Fruit fly (Drosophila melanogaster) whole organism, embryonic: ENCODE data around the gene RpL14.

Experiments used
- BEAF-32 ChIP-seq: fragments of 200-800 bp; sonication (Bioruptor generic); optimal IDR thresholded peaks from 3 replicates; lab custom pipeline; 2017; ENCODE audit warnings: missing biosample characterization, missing genetic modification characterization, mild to moderate bottlenecking, moderate library complexity, missing genetic modification reagents
- BtbVII ChIP-seq: fragments of 200-800 bp; sonication (Bioruptor generic); optimal IDR thresholded peaks from 3 replicates; lab custom pipeline; 2017; ENCODE audit warnings: missing biosample characterization, mild to moderate bottlenecking, missing genetic modification characterization
- CG10274 ChIP-seq: fragments of 200-800 bp; sonication (Bioruptor generic); optimal IDR thresholded peaks from 3 replicates; lab custom pipeline; 2017; ENCODE audit warnings: missing biosample characterization, mild to moderate bottlenecking, missing genetic modification characterization
- CG11723 ChIP-seq: fragments of 200-800 bp; sonication (Bioruptor generic); optimal IDR thresholded peaks from 2 replicates; lab custom pipeline; 2017; ENCODE audit warnings: missing biosample characterization, mild to moderate bottlenecking, missing genetic modification characterization
- CG16863 ChIP-seq: fragments of 200-800 bp; sonication (Bioruptor generic); optimal IDR thresholded peaks from 3 replicates; lab custom pipeline; 2016; ENCODE audit warnings: missing biosample characterization, missing genetic modification characterization
- CG17186 ChIP-seq: fragments of 200-800 bp; sonication (Bioruptor generic); optimal IDR thresholded peaks from 3 replicates; lab custom pipeline; 2017; ENCODE audit warnings: missing biosample characterization, missing genetic modification reagents, missing genetic modification characterization
- CG1792 ChIP-seq: fragments of 200-800 bp; sonication (Bioruptor generic); optimal IDR thresholded peaks from 2 replicates; lab custom pipeline; 2016; ENCODE audit warnings: missing biosample characterization, missing genetic modification characterization
- CG2120 ChIP-seq: fragments of 200-800 bp; sonication (Bioruptor generic); optimal IDR thresholded peaks from 3 replicates; lab custom pipeline; 2016; ENCODE audit warnings: missing biosample characterization, missing genetic modification characterization
- CG2199 ChIP-seq: fragments of 200-800 bp; sonication (Bioruptor generic); IDR thresholded peaks from 3 replicates; pipeline ENCODE4 v1.3.6; 2022; ENCODE audit warnings: missing biosample characterization, missing genetic modification characterization
- CG2678 ChIP-seq: fragments of 200-800 bp; sonication (Bioruptor generic); optimal IDR thresholded peaks from 3 replicates; lab custom pipeline; 2019; ENCODE audit warnings: missing biosample characterization, mild to moderate bottlenecking, missing genetic modification characterization, moderate library complexity
- CG31441 ChIP-seq: fragments of 200-800 bp; sonication (Bioruptor generic); IDR thresholded peaks from 2 replicates; pipeline ENCODE4 v1.3.6; 2022; ENCODE audit warnings: missing biosample characterization, missing genetic modification characterization
- CG3407 ChIP-seq: fragments of 200-800 bp; sonication (Bioruptor generic); optimal IDR thresholded peaks from 2 replicates; lab custom pipeline; 2018; ENCODE audit warnings: missing biosample characterization, mild to moderate bottlenecking, missing genetic modification characterization
- CG4282 ChIP-seq: fragments of 200-800 bp; sonication (Bioruptor generic); optimal IDR thresholded peaks from 2 replicates; lab custom pipeline; 2016; ENCODE audit warnings: missing biosample characterization, missing genetic modification characterization
- CG43689 ChIP-seq: fragments of 200-800 bp; sonication (Bioruptor generic); IDR thresholded peaks from 2 replicates; pipeline ENCODE4 v1.3.6; 2022; ENCODE audit warnings: missing biosample characterization, missing genetic modification characterization
- CG4617 ChIP-seq: fragments of 200-800 bp; sonication (Bioruptor generic); optimal IDR thresholded peaks from 3 replicates; lab custom pipeline; 2016; ENCODE audit warnings: missing biosample characterization, missing genetic modification characterization, borderline replicate concordance
- CG4707 ChIP-seq: fragments of 200-800 bp; sonication (Bioruptor generic); optimal IDR thresholded peaks from 2 replicates; lab custom pipeline; 2018; ENCODE audit warnings: missing biosample characterization, mild to moderate bottlenecking, missing genetic modification characterization, moderate library complexity
- CG7357 ChIP-seq: fragments of 200-800 bp; sonication (Bioruptor generic); IDR thresholded peaks from 3 replicates; pipeline ENCODE4 v1.3.6; 2022; ENCODE audit warnings: missing biosample characterization, missing genetic modification characterization
- CG7745 ChIP-seq: fragments of 200-800 bp; sonication (Bioruptor generic); optimal IDR thresholded peaks from 2 replicates; lab custom pipeline; 2018; ENCODE audit warnings: missing biosample characterization, mild to moderate bottlenecking, missing genetic modification characterization, moderate library complexity
- CG8089 ChIP-seq: fragments of 200-800 bp; sonication (Bioruptor generic); optimal IDR thresholded peaks from 3 replicates; lab custom pipeline; 2016; ENCODE audit warnings: missing biosample characterization, missing genetic modification characterization
- CG9932 ChIP-seq: fragments of 200-800 bp; sonication (Bioruptor generic); IDR thresholded peaks from 2 replicates; pipeline ENCODE4 v1.3.6; 2022; ENCODE audit warnings: missing biosample characterization, missing genetic modification characterization
- E2f1 ChIP-seq: fragments of 200-800 bp; sonication (Bioruptor generic); IDR thresholded peaks from 2 replicates; pipeline ENCODE4 v1.3.6; 2022; ENCODE audit warnings: missing biosample characterization, missing genetic modification characterization
- Ets65A ChIP-seq: fragments of 200-800 bp; sonication (Bioruptor generic); peaks from one replicate; lab custom pipeline; 2016; ENCODE audit warnings: missing biosample characterization, missing genetic modification characterization
- Fer3 ChIP-seq: fragments of 200-800 bp; sonication (Bioruptor generic); optimal IDR thresholded peaks from 2 replicates; lab custom pipeline; 2018; ENCODE audit warnings: missing biosample characterization, mild to moderate bottlenecking, missing genetic modification characterization, moderate library complexity
- HHEX ChIP-seq: fragments of 200-800 bp; sonication (Bioruptor generic); optimal IDR thresholded peaks from 3 replicates; lab custom pipeline; 2017; ENCODE audit warnings: missing biosample characterization, mild to moderate bottlenecking, missing genetic modification characterization, missing genetic modification reagents
- HmgD ChIP-seq: fragments of 200-800 bp; sonication (Bioruptor generic); optimal IDR thresholded peaks from 3 replicates; lab custom pipeline; 2016; ENCODE audit warnings: missing biosample characterization, missing genetic modification characterization
- Hr3 ChIP-seq: fragments of 200-800 bp; sonication (Bioruptor generic); optimal IDR thresholded peaks from 3 replicates; lab custom pipeline; 2016; ENCODE audit warnings: missing biosample characterization, missing genetic modification characterization
- Hr51 ChIP-seq, 2 experiments: fragments of 200-800 bp; sonication (Bioruptor generic); optimal IDR thresholded peaks; 2 replicates in 1 of 2; 3 replicates in 1 of 2; lab custom pipeline; 2016 to 2018; ENCODE audit warnings: missing biosample characterization in 2 of 2, missing genetic modification characterization in 2 of 2, mild to moderate bottlenecking in 1 of 2, moderate library complexity in 1 of 2
- Nf-YA ChIP-seq: fragments of 200-800 bp; sonication (Bioruptor generic); IDR thresholded peaks from 2 replicates; pipeline ENCODE4 v1.3.6; 2022; ENCODE audit warnings: missing biosample characterization, missing genetic modification characterization
- PHDP ChIP-seq: fragments of 200-800 bp; sonication (Bioruptor generic); optimal IDR thresholded peaks from 3 replicates; lab custom pipeline; 2018; ENCODE audit warnings: missing biosample characterization, mild to moderate bottlenecking, missing genetic modification characterization, moderate library complexity
- Side ChIP-seq: fragments of 200-800 bp; sonication (Bioruptor generic); optimal IDR thresholded peaks from 2 replicates; lab custom pipeline; 2016; ENCODE audit warnings: missing biosample characterization, missing genetic modification characterization
- Sox102F ChIP-seq: fragments of 200-800 bp; sonication (Bioruptor generic); optimal IDR thresholded peaks from 2 replicates; lab custom pipeline; 2018; ENCODE audit warnings: missing biosample characterization, mild to moderate bottlenecking, missing genetic modification characterization, moderate library complexity
- Spps ChIP-seq: fragments of 200-800 bp; sonication (Bioruptor generic); optimal IDR thresholded peaks from 2 replicates; lab custom pipeline; 2018; ENCODE audit warnings: missing biosample characterization, mild to moderate bottlenecking, missing genetic modification characterization
- ara ChIP-seq: fragments of 200-800 bp; sonication (Bioruptor generic); IDR thresholded peaks from 2 replicates; pipeline ENCODE4 v1.3.6; 2022; ENCODE audit warnings: missing biosample characterization, missing genetic modification characterization
- dati ChIP-seq: fragments of 200-800 bp; sonication (Bioruptor generic); IDR thresholded peaks from 2 replicates; pipeline ENCODE4 v1.3.6; 2022; ENCODE audit warnings: missing biosample characterization, missing genetic modification characterization
- dysf ChIP-seq: fragments of 200-800 bp; sonication (Bioruptor generic); IDR thresholded peaks from 3 replicates; pipeline ENCODE4 v1.3.6; 2022; ENCODE audit warnings: missing biosample characterization, missing genetic modification characterization
- gsb ChIP-seq: fragments of 200-800 bp; sonication (Bioruptor generic); IDR thresholded peaks from 2 replicates; pipeline ENCODE4 v1.3.6; 2022; ENCODE audit warnings: missing biosample characterization, missing genetic modification characterization
- kah ChIP-seq: fragments of 200-800 bp; sonication (Bioruptor generic); optimal IDR thresholded peaks from 2 replicates; lab custom pipeline; 2018; ENCODE audit warnings: missing biosample characterization, mild to moderate bottlenecking, missing genetic modification characterization
- ken ChIP-seq: fragments of 200-800 bp; sonication (Bioruptor generic); IDR thresholded peaks from 3 replicates; pipeline ENCODE4 v1.3.6; 2022; ENCODE audit warnings: missing biosample characterization, missing genetic modification characterization
- klu ChIP-seq: fragments of 200-800 bp; sonication (Bioruptor generic); IDR thresholded peaks from 2 replicates; pipeline ENCODE4 v1.3.6; 2022; ENCODE audit warnings: missing biosample characterization, missing genetic modification characterization
- lab ChIP-seq: fragments of 200-800 bp; sonication (Bioruptor generic); optimal IDR thresholded peaks from 3 replicates; lab custom pipeline; 2017; ENCODE audit warnings: missing biosample characterization, missing genetic modification characterization, mild to moderate bottlenecking, moderate library complexity, missing genetic modification reagents
- lilli ChIP-seq: fragments of 200-800 bp; sonication (Bioruptor generic); optimal IDR thresholded peaks from 3 replicates; lab custom pipeline; 2016; ENCODE audit warnings: missing biosample characterization, missing genetic modification characterization
- mirr ChIP-seq: fragments of 200-800 bp; sonication (Bioruptor generic); optimal IDR thresholded peaks from 3 replicates; lab custom pipeline; 2018; ENCODE audit warnings: missing biosample characterization, mild to moderate bottlenecking, missing genetic modification characterization
- onecut ChIP-seq: fragments of 200-800 bp; sonication (Bioruptor generic); IDR thresholded peaks from 2 replicates; pipeline ENCODE4 v1.3.6; 2022; ENCODE audit warnings: missing biosample characterization, missing genetic modification characterization
- otp ChIP-seq: fragments of 200-800 bp; sonication (Bioruptor generic); IDR thresholded peaks from 3 replicates; pipeline ENCODE4, ENCODE4 v1.3.6; 2022; ENCODE audit warnings: missing biosample characterization, missing genetic modification characterization
- seq ChIP-seq: fragments of 200-800 bp; sonication (Bioruptor generic); IDR thresholded peaks from 2 replicates; pipeline ENCODE4 v1.3.6; 2022; ENCODE audit warnings: missing biosample characterization, missing genetic modification characterization
- sna ChIP-seq: fragments of 200-800 bp; sonication (Bioruptor generic); IDR thresholded peaks from 2 replicates; pipeline ENCODE4 v1.3.6; 2022; ENCODE audit warnings: missing biosample characterization, missing genetic modification characterization; ENCODE audit not compliant: partially characterized antibody
- trh ChIP-seq: fragments of 200-800 bp; sonication (Bioruptor generic); optimal IDR thresholded peaks from 2 replicates; lab custom pipeline; 2016; ENCODE audit warnings: missing biosample characterization, missing genetic modification characterization
- twi ChIP-seq: fragments of 200-800 bp; optimal IDR thresholded peaks from 2 replicates; lab custom pipeline; 2019; ENCODE audit warnings: missing biosample characterization, mild to moderate bottlenecking, missing genetic modification characterization, moderate library complexity
- unpg ChIP-seq: fragments of 200-800 bp; sonication (Bioruptor generic); optimal IDR thresholded peaks from 3 replicates; lab custom pipeline; 2018; ENCODE audit warnings: missing biosample characterization, mild to moderate bottlenecking, missing genetic modification characterization, moderate library complexity
- wdn ChIP-seq: fragments of 200-800 bp; sonication (Bioruptor generic); IDR thresholded peaks from 2 replicates; pipeline ENCODE4 v1.3.6; 2022; ENCODE audit warnings: missing biosample characterization, missing genetic modification characterization

The RpL14 gene

DNA sequence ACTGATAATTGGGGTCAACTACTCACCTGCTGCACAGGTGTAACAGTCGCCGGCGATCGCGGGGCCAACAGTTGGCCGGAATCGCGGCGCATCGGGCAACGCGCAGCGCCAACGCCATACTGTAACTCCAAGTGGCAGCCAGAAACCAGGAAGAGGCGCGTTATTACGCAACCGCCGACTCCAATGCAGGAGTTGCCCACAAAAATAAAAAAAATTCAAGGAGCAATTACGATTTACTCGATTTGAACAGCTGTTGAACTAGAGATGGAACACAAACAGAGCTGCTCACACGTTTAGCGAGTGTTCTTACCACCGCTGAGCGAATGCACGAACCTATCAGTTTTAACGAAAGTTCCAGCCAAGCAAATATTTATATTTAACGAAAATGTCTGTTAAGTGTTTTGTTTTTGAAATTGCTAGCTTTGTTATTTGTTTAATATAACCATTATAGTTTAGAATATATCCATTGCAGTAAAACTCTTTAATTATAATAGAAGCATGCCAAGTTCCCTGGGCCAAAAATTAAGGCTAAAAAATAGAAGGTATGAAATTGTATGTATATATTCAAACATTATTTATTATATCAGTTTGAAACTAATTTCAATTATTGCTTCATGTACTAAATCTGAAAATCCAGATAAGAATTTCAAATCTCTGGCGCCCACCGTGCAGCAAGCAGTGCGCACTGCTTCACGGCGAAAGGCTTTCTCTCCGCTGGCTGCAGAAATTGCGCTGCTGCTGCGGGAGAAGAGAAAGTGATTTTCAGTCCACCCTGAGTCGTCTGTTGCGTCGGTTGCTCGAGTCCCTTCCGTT lies 3.3 kb downstream of the RpL14 start, which contains the start of the genes CG5989 and CG6282 (continued):
- TF ChIP-seq ara (no peak), CG2678 (tag; lab: Kevin White, UChicago) (no peak), Side (GFP tag; lab: Kevin White, UChicago) (no peak), E2f1 (GFP tag; lab: Robert Waterston, UW) (no peak), Ets65A (GFP tag; lab: Kevin White, UChicago) (peak; percentile 69), CG16863 (no peak), wdn (peak; percentile 51; the same call in 1 of the 2 replicates), dati (GFP tag; lab: Robert Waterston, UW) (no peak), Sox102F (GFP tag; lab: Kevin White, UChicago) (peak; percentile 45), CG7745 (tag; lab: Kevin White, UChicago) (no peak), CG3407 (peak; percentile 56), gsb (GFP tag; lab: Robert Waterston, UW) (no peak), onecut (GFP tag; lab: Robert Waterston, UW) (peak; percentile 34), CG8089 (GFP tag; lab: Kevin White, UChicago) (no peak), CG4617 (GFP tag; lab: Kevin White, UChicago) (peak; percentile 24), trh (GFP tag; lab: Kevin White, UChicago) (no peak), mirr (GFP tag; lab: Kevin White, UChicago) (peak; percentile 17), Hr3 (GFP tag; lab: Kevin White, UChicago) (peak; percentile 36), dysf (no peak), CG31441 (GFP tag; lab: Robert Waterston, UW) (no peak), seq (GFP tag; lab: Robert Waterston, UW) (peak; percentile 33; the same call in 1 of the 2 replicates), CG10274 (GFP tag; lab: Kevin White, UChicago) (no peak), CG4282 (GFP tag; lab: Kevin White, UChicago) (no peak), CG1792 (GFP tag; lab: Kevin White, UChicago) (no peak), CG43689 (GFP tag; lab: Robert Waterston, UW) (0 out of 2 replicates have a peak, but pooled peaks have one; percentile 18), otp (GFP tag; lab: Robert Waterston, UW) (peak; percentile 53; the same call in 1 of the 3 replicates), ken (GFP tag; lab: Robert Waterston, UW) (peak; percentile 85), CG9932 (peak; percentile 61), HmgD (GFP tag; lab: Kevin White, UChicago) (no peak), lab (GFP tag; lab: Kevin White, UChicago) (peak; percentile 71), BtbVII (GFP tag; lab: Kevin White, UChicago) (peak; percentile 17), kah (GFP tag; lab: Kevin White, UChicago) (no peak), CG4707 (peak; percentile 96), CG7357 (GFP tag; lab: Robert Waterston, UW) (no peak), twi (tag; lab: Kevin White, UChicago) (no peak), CG2199 (no peak), HHEX (GFP tag; lab: Kevin White, UChicago) (no peak), sna (no peak; the same call in 1 of the 2 replicates), Fer3 (no peak), klu (GFP tag; lab: Robert Waterston, UW) (no peak), PHDP (tag; lab: Kevin White, UChicago) (no peak), Hr51 (GFP tag; optimal IDR thresholded peaks at IDR 0.05; lab: Kevin White, UChicago) (peak; percentile 21 to 34), CG11723 (no peak), CG17186 (GFP tag; lab: Kevin White, UChicago) (no peak), unpg (peak; percentile 60), Spps (tag; lab: Kevin White, UChicago) (no peak), lilli (GFP tag; lab: Kevin White, UChicago) (peak; percentile 54), CG2120 (GFP tag; lab: Kevin White, UChicago) (peak; percentile 70), BEAF-32 (GFP tag; lab: Kevin White, UChicago) (peak; percentile 73), Nf-YA (GFP tag; lab: Robert Waterston, UW) (no peak)
